Fruit fly (Drosophila melanogaster) whole organism, embryonic: ENCODE results near the gene cyr.
A peak's percentile ranks its signal among the peaks of the same experiment; 100 is the strongest.

Experiments used
- Atf6 ChIP-seq: fragments of 200-800 bp; sonication (Bioruptor generic); IDR thresholded peaks from 2 replicates; pipeline ENCODE4 v1.3.6; 2022; ENCODE audit warnings: missing biosample characterization, missing genetic modification characterization
- Awh ChIP-seq: fragments of 200-800 bp; sonication (Bioruptor generic); IDR thresholded peaks from 2 replicates; pipeline ENCODE4, ENCODE4 v1.3.6; 2022; ENCODE audit warnings: missing biosample characterization, missing genetic modification characterization
- CG10274 ChIP-seq: fragments of 200-800 bp; sonication (Bioruptor generic); optimal IDR thresholded peaks from 3 replicates; lab custom pipeline; 2017; ENCODE audit warnings: missing biosample characterization, mild to moderate bottlenecking, missing genetic modification characterization
- CG10431 ChIP-seq: fragments of 200-800 bp; sonication (Bioruptor generic); optimal IDR thresholded peaks from 3 replicates; lab custom pipeline; 2018; ENCODE audit warnings: missing biosample characterization, mild to moderate bottlenecking, missing genetic modification characterization
- CG10654 ChIP-seq: fragments of 200-800 bp; sonication (Bioruptor generic); optimal IDR thresholded peaks from 2 replicates; lab custom pipeline; 2016; ENCODE audit warnings: missing biosample characterization, missing genetic modification characterization
- CG14710 ChIP-seq: fragments of 200-800 bp; sonication (Bioruptor generic); optimal IDR thresholded peaks from 3 replicates; lab custom pipeline; 2019; ENCODE audit warnings: missing biosample characterization, mild to moderate bottlenecking, missing genetic modification characterization, moderate library complexity
- CG15479 ChIP-seq: fragments of 200-800 bp; sonication (Bioruptor generic); optimal IDR thresholded peaks from 3 replicates; lab custom pipeline; 2019; ENCODE audit warnings: missing biosample characterization, mild to moderate bottlenecking, missing genetic modification characterization, moderate library complexity
- CG16815 ChIP-seq: fragments of 200-800 bp; sonication (Bioruptor generic); optimal IDR thresholded peaks from 3 replicates; lab custom pipeline; 2017; ENCODE audit warnings: missing biosample characterization, mild to moderate bottlenecking, missing genetic modification characterization
- CG17186 ChIP-seq: fragments of 200-800 bp; sonication (Bioruptor generic); optimal IDR thresholded peaks from 3 replicates; lab custom pipeline; 2017; ENCODE audit warnings: missing biosample characterization, missing genetic modification reagents, missing genetic modification characterization
- CG17328 ChIP-seq: fragments of 200-800 bp; sonication (Bioruptor generic); IDR thresholded peaks from 2 replicates; pipeline ENCODE4 v1.3.6; 2022; ENCODE audit warnings: missing biosample characterization, missing genetic modification characterization
- CG18011 ChIP-seq: fragments of 200-800 bp; sonication (Bioruptor generic); optimal IDR thresholded peaks from 2 replicates; lab custom pipeline; 2017; ENCODE audit warnings: missing biosample characterization, missing genetic modification characterization, mild to moderate bottlenecking, moderate library complexity, missing genotype
- CG18476 ChIP-seq: fragments of 200-800 bp; sonication (Bioruptor generic); optimal IDR thresholded peaks from 2 replicates; lab custom pipeline; 2016; ENCODE audit warnings: missing biosample characterization, mild to moderate bottlenecking, missing genetic modification characterization
- CG2116 ChIP-seq: fragments of 200-800 bp; sonication (Bioruptor generic); optimal IDR thresholded peaks from 3 replicates; lab custom pipeline; 2018; ENCODE audit warnings: missing biosample characterization, mild to moderate bottlenecking, missing genetic modification characterization
- CG3065 ChIP-seq: fragments of 200-800 bp; sonication (Bioruptor generic); optimal IDR thresholded peaks from 2 replicates; lab custom pipeline; 2016; ENCODE audit warnings: missing biosample characterization, missing genetic modification characterization
- CG32767 ChIP-seq: fragments of 200-800 bp; sonication (Bioruptor generic); IDR thresholded peaks from 2 replicates; pipeline ENCODE4 v1.3.6; 2022; ENCODE audit warnings: missing biosample characterization, missing genetic modification characterization
- CG42726 ChIP-seq: fragments of 200-800 bp; sonication (Bioruptor generic); IDR thresholded peaks from 2 replicates; pipeline ENCODE4 v1.3.6; 2022; ENCODE audit warnings: missing biosample characterization, missing genetic modification characterization; ENCODE audit not compliant: partially characterized antibody
- CG4820 ChIP-seq: fragments of 200-800 bp; sonication (Bioruptor generic); optimal IDR thresholded peaks from 3 replicates; lab custom pipeline; 2016; ENCODE audit warnings: missing biosample characterization, missing genetic modification characterization
- CG5953 ChIP-seq: fragments of 200-800 bp; sonication (Bioruptor generic); IDR thresholded peaks from 2 replicates; pipeline ENCODE4 v1.3.6; 2022; ENCODE audit warnings: missing biosample characterization, missing genetic modification characterization
- CG6654 ChIP-seq: fragments of 200-800 bp; sonication (Bioruptor generic); optimal IDR thresholded peaks from 2 replicates; lab custom pipeline; 2017; ENCODE audit warnings: missing biosample characterization, mild to moderate bottlenecking, missing genetic modification characterization
- CG6683 ChIP-seq: fragments of 200-800 bp; sonication (Bioruptor generic); optimal IDR thresholded peaks from 2 replicates; lab custom pipeline; 2017; ENCODE audit warnings: missing biosample characterization, mild to moderate bottlenecking, missing genetic modification characterization, missing genetic modification reagents
- CoRest ChIP-seq: fragments of 200-800 bp; sonication (Bioruptor generic); optimal IDR thresholded peaks from 3 replicates; lab custom pipeline; 2018; ENCODE audit warnings: missing biosample characterization, mild to moderate bottlenecking, missing genetic modification characterization, moderate library complexity
- Dbx ChIP-seq: fragments of 200-800 bp; sonication (Bioruptor generic); IDR thresholded peaks from 3 replicates; pipeline ENCODE4 v1.3.6; 2022; ENCODE audit warnings: missing biosample characterization, missing genetic modification characterization
- Dip3 ChIP-seq: fragments of 200-800 bp; sonication (Bioruptor generic); optimal IDR thresholded peaks from 3 replicates; lab custom pipeline; 2016; ENCODE audit warnings: missing biosample characterization, missing genetic modification characterization
- Dref ChIP-seq: fragments of 200-800 bp; sonication (Bioruptor generic); IDR thresholded peaks from 2 replicates; pipeline ENCODE4 v1.3.6; 2022; ENCODE audit warnings: missing biosample characterization, missing genetic modification characterization
- E2f1 ChIP-seq: fragments of 200-800 bp; sonication (Bioruptor generic); IDR thresholded peaks from 2 replicates; pipeline ENCODE4 v1.3.6; 2022; ENCODE audit warnings: missing biosample characterization, missing genetic modification characterization
- Ets65A ChIP-seq: fragments of 200-800 bp; sonication (Bioruptor generic); peaks from one replicate; lab custom pipeline; 2016; ENCODE audit warnings: missing biosample characterization, missing genetic modification characterization
- GATAe ChIP-seq: fragments of 200-800 bp; sonication (Bioruptor generic); conservative IDR thresholded peaks from 2 replicates; pipeline ENCODE4 v1.3.6; 2022; ENCODE audit warnings: missing biosample characterization, missing genetic modification characterization
- Hmr ChIP-seq: fragments of 200-800 bp; sonication (Bioruptor generic); optimal IDR thresholded peaks from 3 replicates; lab custom pipeline; 2017; ENCODE audit warnings: mild to moderate bottlenecking, missing biosample characterization, missing genetic modification reagents, missing genetic modification characterization
- Hr51 ChIP-seq, 2 experiments: fragments of 200-800 bp; sonication (Bioruptor generic); optimal IDR thresholded peaks; 2 replicates in 1 of 2; 3 replicates in 1 of 2; lab custom pipeline; 2016 to 2018; ENCODE audit warnings: missing biosample characterization in 2 of 2, missing genetic modification characterization in 2 of 2, mild to moderate bottlenecking in 1 of 2, moderate library complexity in 1 of 2
- Jarid2 ChIP-seq: fragments of 200-800 bp; sonication (Bioruptor generic); optimal IDR thresholded peaks from 3 replicates; lab custom pipeline; 2017; ENCODE audit warnings: mild to moderate bottlenecking, missing biosample characterization, missing genetic modification reagents, missing genetic modification characterization
- Neu2 ChIP-seq: fragments of 200-800 bp; sonication (Bioruptor generic); optimal IDR thresholded peaks from 3 replicates; lab custom pipeline; 2016; ENCODE audit warnings: missing biosample characterization, missing genetic modification characterization, borderline replicate concordance
- Nf-YB ChIP-seq: fragments of 200-800 bp; sonication (Bioruptor generic); optimal IDR thresholded peaks from 3 replicates; lab custom pipeline; 2019; ENCODE audit warnings: missing biosample characterization, mild to moderate bottlenecking, missing genetic modification characterization, moderate library complexity
- Optix ChIP-seq: fragments of 200-800 bp; sonication (Bioruptor generic); IDR thresholded peaks from 3 replicates; pipeline ENCODE4 v1.3.6; 2022; ENCODE audit warnings: missing biosample characterization, missing genetic modification characterization
- Poxn ChIP-seq: fragments of 200-800 bp; sonication (Bioruptor generic); IDR thresholded peaks from 2 replicates; pipeline ENCODE4 v1.3.6; 2022; ENCODE audit warnings: missing biosample characterization, missing genetic modification characterization
- Sox102F ChIP-seq: fragments of 200-800 bp; sonication (Bioruptor generic); optimal IDR thresholded peaks from 2 replicates; lab custom pipeline; 2018; ENCODE audit warnings: missing biosample characterization, mild to moderate bottlenecking, missing genetic modification characterization, moderate library complexity
- Sry-δ ChIP-seq: fragments of 200-800 bp; sonication (Bioruptor generic); optimal IDR thresholded peaks from 2 replicates; lab custom pipeline; 2016; ENCODE audit warnings: missing biosample characterization, missing genetic modification characterization
- Xbp1 ChIP-seq: fragments of 200-800 bp; sonication (Bioruptor generic); optimal IDR thresholded peaks from 3 replicates; lab custom pipeline; 2016; ENCODE audit warnings: missing biosample characterization, mild to moderate bottlenecking, missing genetic modification characterization
- ato ChIP-seq: fragments of 200-800 bp; sonication (Bioruptor generic); IDR thresholded peaks from 2 replicates; pipeline ENCODE4 v1.3.6; 2022; ENCODE audit warnings: missing biosample characterization, missing genetic modification characterization; ENCODE audit not compliant: partially characterized antibody
- cad ChIP-seq: fragments of >200 bp; optimal IDR thresholded peaks from 2 replicates; lab custom pipeline; 2017; ENCODE audit warnings: missing biosample characterization, missing genetic modification characterization
- ci ChIP-seq: fragments of 200-800 bp; sonication (Bioruptor generic); IDR thresholded peaks from 3 replicates; pipeline ENCODE4 v1.3.6; 2022; ENCODE audit warnings: missing biosample characterization, missing genetic modification characterization
- disco-r ChIP-seq: fragments of 200-800 bp; sonication (Bioruptor generic); optimal IDR thresholded peaks from 2 replicates; lab custom pipeline; 2016; ENCODE audit warnings: missing biosample characterization, missing genetic modification characterization
- dm ChIP-seq: fragments of 200-800 bp; sonication (Bioruptor generic); optimal IDR thresholded peaks from 3 replicates; lab custom pipeline; 2016; ENCODE audit warnings: missing biosample characterization, missing genetic modification characterization
- kah ChIP-seq: fragments of 200-800 bp; sonication (Bioruptor generic); optimal IDR thresholded peaks from 2 replicates; lab custom pipeline; 2018; ENCODE audit warnings: missing biosample characterization, mild to moderate bottlenecking, missing genetic modification characterization
- kni ChIP-seq: fragments of 200-800 bp; sonication (Bioruptor generic); optimal IDR thresholded peaks from 3 replicates; lab custom pipeline; 2017; ENCODE audit warnings: mild to moderate bottlenecking, missing biosample characterization, missing genetic modification reagents, missing genetic modification characterization
- odd ChIP-seq: fragments of 200-800 bp; sonication (Bioruptor generic); optimal IDR thresholded peaks from 2 replicates; lab custom pipeline; 2017; ENCODE audit warnings: missing biosample characterization, mild to moderate bottlenecking, missing genetic modification characterization
- peb ChIP-seq: fragments of 200-800 bp; sonication (Bioruptor generic); IDR thresholded peaks from 2 replicates; pipeline ENCODE4 v1.3.6; 2022; ENCODE audit warnings: missing biosample characterization, missing genetic modification characterization
- ranshi ChIP-seq: fragments of 200-800 bp; sonication (Bioruptor generic); IDR thresholded peaks from 2 replicates; pipeline ENCODE4 v1.3.6; 2022; ENCODE audit warnings: missing biosample characterization, missing genetic modification characterization
- unpg ChIP-seq: fragments of 200-800 bp; sonication (Bioruptor generic); optimal IDR thresholded peaks from 3 replicates; lab custom pipeline; 2018; ENCODE audit warnings: missing biosample characterization, mild to moderate bottlenecking, missing genetic modification characterization, moderate library complexity

The cyr gene

DNA sequence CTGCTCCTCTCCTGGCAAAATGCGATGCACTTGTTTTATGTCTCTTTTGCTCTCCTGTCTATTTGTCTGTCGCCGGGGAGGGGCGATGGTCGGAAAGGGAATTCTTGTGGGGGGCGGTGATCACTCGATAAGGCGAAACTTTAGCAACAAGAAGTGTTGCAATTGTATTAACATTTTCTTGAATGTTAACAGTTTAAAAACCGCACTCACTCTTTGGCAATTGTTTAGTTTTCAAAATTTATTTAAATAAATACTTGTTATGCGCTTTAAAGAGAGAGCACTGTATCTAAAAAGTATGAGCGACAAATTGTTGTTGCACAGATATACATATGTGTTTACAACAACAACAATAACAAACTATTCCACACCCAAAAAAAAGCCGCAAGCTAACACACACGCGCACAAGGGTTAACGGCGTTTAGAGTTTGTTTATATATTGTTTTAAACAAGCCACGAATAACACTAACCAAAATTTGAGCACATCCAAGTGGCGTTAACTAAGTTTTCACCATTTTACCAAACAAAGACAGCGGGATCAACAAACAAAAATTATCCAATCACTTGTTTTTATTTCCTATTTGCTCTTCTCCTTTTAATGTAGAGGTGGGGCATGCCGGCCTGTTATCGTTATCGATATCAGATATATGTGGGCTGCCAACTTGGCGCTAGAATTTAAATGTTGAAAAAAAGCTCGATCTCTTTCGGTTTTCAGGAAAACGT lies 33.9 kb downstream of the cyr start, which contains the start of gene CG2258 (continued):
- TF ChIP-seq Awh (peak; percentile 76), CG5953 (GFP tag; lab: Robert Waterston, UW) (peak; percentile 82; the same call in 1 of the 2 replicates), odd (peak; percentile 78), kni (GFP tag; lab: Kevin White, UChicago) (no peak), Nf-YB (GFP tag; lab: Kevin White, UChicago) (peak; percentile 45), Atf6 (peak; percentile 82), Sox102F (GFP tag; lab: Kevin White, UChicago) (peak; percentile 94), CG10431 (GFP tag; lab: Kevin White, UChicago) (peak; percentile 75), CG10654 (peak; percentile 80), Xbp1 (GFP tag; lab: Kevin White, UChicago) (peak; percentile 87), CG16815 (GFP tag; lab: Kevin White, UChicago) (peak; percentile 67), Hr51 (GFP tag; optimal IDR thresholded peaks at IDR 0.05; lab: Kevin White, UChicago) (peak; percentile 44 to 85), CG6654 (GFP tag; lab: Kevin White, UChicago) (peak; percentile 71), dm (peak; percentile 50), disco-r (GFP tag; lab: Kevin White, UChicago) (peak; percentile 56), GATAe (GFP tag; lab: Robert Waterston, UW) (no peak), CG10274 (GFP tag; lab: Kevin White, UChicago) (peak; percentile 58), peb (peak; percentile 61), Optix (peak; percentile 76), CG18011 (GFP tag; lab: Kevin White, UChicago) (peak; percentile 27), Jarid2 (peak; percentile 44), Poxn (GFP tag; lab: Robert Waterston, UW) (peak; percentile 37; the same call in 1 of the 2 replicates), CG4820 (GFP tag; lab: Kevin White, UChicago) (peak; percentile 82), Dref (GFP tag; lab: Robert Waterston, UW) (peak; percentile 72), Ets65A (GFP tag; lab: Kevin White, UChicago) (peak; percentile 98), Dbx (GFP tag; lab: Robert Waterston, UW) (peak; percentile 62; the same call in 1 of the 3 replicates), CG17328 (GFP tag; lab: Robert Waterston, UW) (peak; percentile 86), cad (no peak), E2f1 (peak; percentile 84), CoRest (tag; lab: Kevin White, UChicago) (peak; percentile 87), ci (GFP tag; lab: Robert Waterston, UW) (peak; percentile 93), ranshi (GFP tag; lab: Robert Waterston, UW) (peak; percentile 89), ato (GFP tag; lab: Robert Waterston, UW) (no peak), CG17186 (GFP tag; lab: Kevin White, UChicago) (no peak), CG15479 (no peak), unpg (GFP tag; lab: Kevin White, UChicago) (peak; percentile 92), CG3065 (GFP tag; lab: Kevin White, UChicago) (peak; percentile 37), CG18476 (GFP tag; lab: Kevin White, UChicago) (peak; percentile 70), CG6683 (GFP tag; lab: Kevin White, UChicago) (peak; percentile 60), CG42726 (GFP tag; lab: Robert Waterston, UW) (no peak), CG14710 (tag; lab: Kevin White, UChicago) (peak; percentile 71), kah (peak; percentile 60), CG32767 (GFP tag; lab: Robert Waterston, UW) (peak; percentile 76), Neu2 (GFP tag; lab: Kevin White, UChicago) (no peak), Sry-δ (GFP tag; lab: Kevin White, UChicago) (peak; percentile 82), Dip3 (GFP tag; lab: Kevin White, UChicago) (peak; percentile 77), CG2116 (GFP tag; lab: Kevin White, UChicago) (peak; percentile 28), Hmr (GFP tag; lab: Kevin White, UChicago) (peak; percentile 85)
